Worm (Caenorhabditis elegans) whole organism, L4/young adult: ENCODE data around the gene F07G6.8.
"Not testable (repeated sequence)": the region's sequence is repeated elsewhere in the genome, so short reads cannot be mapped to it uniquely, and the experiment has no call there.

Source experiments
- W03F9.2 ChIP-seq: fragments of 150-350 bp; optimal IDR thresholded peaks from 2 replicates; lab custom pipeline; 2014; ENCODE audit warnings: missing biosample characterization, missing genetic modification characterization
- dao-5 ChIP-seq: sonication (generic microtip); optimal IDR thresholded peaks from 2 replicates; lab custom pipeline; 2016; ENCODE audit warnings: missing genotype, missing genetic modification characterization, moderate library complexity, missing compliant biosample characterization
- him-1 ChIP-seq: sonication (generic microtip); optimal IDR thresholded peaks from 2 replicates; lab custom pipeline; 2016; ENCODE audit warnings: missing genotype, missing genetic modification reagents, missing genetic modification characterization, missing compliant biosample characterization

ce11 chrX:1748476-1748875, 28.2 kb upstream of the F07G6.8 start, which contains the start of gene Y75D11A.6:
- not testable (repeated sequence) for TF ChIP-seq dao-5, W03F9.2, him-1 (tag; lab: Kevin White, UChicago)
